Fruit fly (Drosophila melanogaster) whole organism, embryonic: ENCODE measurements around the gene CG34296.
A peak's percentile ranks its signal among the peaks of the same experiment; 100 is the strongest.

Source experiments
- ATbp ChIP-seq: fragments of 200-800 bp; sonication (Bioruptor generic); optimal IDR thresholded peaks from 2 replicates; lab custom pipeline; 2017; ENCODE audit warnings: missing biosample characterization, mild to moderate bottlenecking, missing genetic modification characterization, missing genetic modification reagents
- BtbVII ChIP-seq: fragments of 200-800 bp; sonication (Bioruptor generic); optimal IDR thresholded peaks from 3 replicates; lab custom pipeline; 2017; ENCODE audit warnings: missing biosample characterization, mild to moderate bottlenecking, missing genetic modification characterization
- CG10654 ChIP-seq: fragments of 200-800 bp; sonication (Bioruptor generic); optimal IDR thresholded peaks from 2 replicates; lab custom pipeline; 2016; ENCODE audit warnings: missing biosample characterization, missing genetic modification characterization
- CG11504 ChIP-seq: fragments of 200-800 bp; sonication (Bioruptor generic); optimal IDR thresholded peaks from 3 replicates; lab custom pipeline; 2019; ENCODE audit warnings: missing biosample characterization, mild to moderate bottlenecking, missing genetic modification characterization, moderate library complexity
- CG12071 ChIP-seq: fragments of 200-800 bp; sonication (Bioruptor generic); optimal IDR thresholded peaks from 3 replicates; lab custom pipeline; 2018; ENCODE audit warnings: missing biosample characterization, mild to moderate bottlenecking, missing genetic modification characterization
- CG12659 ChIP-seq: fragments of 200-800 bp; sonication (Bioruptor generic); optimal IDR thresholded peaks from 3 replicates; lab custom pipeline; 2017; ENCODE audit warnings: mild to moderate bottlenecking, missing biosample characterization, missing genetic modification reagents, missing genetic modification characterization
- CG12942 ChIP-seq: fragments of 200-800 bp; sonication (Bioruptor generic); optimal IDR thresholded peaks from 3 replicates; lab custom pipeline; 2016; ENCODE audit warnings: missing biosample characterization, missing genetic modification characterization
- CG13296 ChIP-seq: fragments of 200-800 bp; sonication (Bioruptor generic); optimal IDR thresholded peaks from 3 replicates; lab custom pipeline; 2018; ENCODE audit warnings: missing biosample characterization, mild to moderate bottlenecking, missing genetic modification characterization
- CG14667 ChIP-seq: fragments of 200-800 bp; sonication (Bioruptor generic); IDR thresholded peaks from 2 replicates; pipeline ENCODE4 v1.3.6; 2022; ENCODE audit warnings: missing biosample characterization, missing genetic modification characterization
- CG1792 ChIP-seq: fragments of 200-800 bp; sonication (Bioruptor generic); optimal IDR thresholded peaks from 2 replicates; lab custom pipeline; 2016; ENCODE audit warnings: missing biosample characterization, missing genetic modification characterization
- CG31388 ChIP-seq: fragments of 200-800 bp; sonication (Bioruptor generic); optimal IDR thresholded peaks from 2 replicates; lab custom pipeline; 2016; ENCODE audit warnings: missing biosample characterization, missing genetic modification characterization
- CG3726 ChIP-seq: fragments of 200-800 bp; sonication (Bioruptor generic); IDR thresholded peaks from 3 replicates; pipeline ENCODE4, ENCODE4 v1.3.6; 2022; ENCODE audit warnings: missing biosample characterization, missing genetic modification characterization
- CG5953 ChIP-seq: fragments of 200-800 bp; sonication (Bioruptor generic); IDR thresholded peaks from 2 replicates; pipeline ENCODE4 v1.3.6; 2022; ENCODE audit warnings: missing biosample characterization, missing genetic modification characterization
- CG6272 ChIP-seq: fragments of 200-800 bp; sonication (Bioruptor generic); IDR thresholded peaks from 2 replicates; pipeline ENCODE4 v1.3.6; 2022; ENCODE audit warnings: missing biosample characterization, missing genetic modification characterization
- CG7357 ChIP-seq: fragments of 200-800 bp; sonication (Bioruptor generic); IDR thresholded peaks from 3 replicates; pipeline ENCODE4 v1.3.6; 2022; ENCODE audit warnings: missing biosample characterization, missing genetic modification characterization
- CG7786 ChIP-seq: fragments of 200-800 bp; sonication (Bioruptor generic); optimal IDR thresholded peaks from 2 replicates; lab custom pipeline; 2016; ENCODE audit warnings: missing biosample characterization, missing genetic modification characterization
- CG8765 ChIP-seq: fragments of 200-800 bp; sonication (Bioruptor generic); IDR thresholded peaks from 2 replicates; pipeline ENCODE4 v1.3.6; 2022; ENCODE audit warnings: missing biosample characterization, missing genetic modification characterization
- CG9727 ChIP-seq: fragments of 200-800 bp; sonication (Bioruptor generic); optimal IDR thresholded peaks from 3 replicates; lab custom pipeline; 2017; ENCODE audit warnings: missing biosample characterization, mild to moderate bottlenecking, missing genetic modification characterization
- CG9876 ChIP-seq: fragments of 200-800 bp; sonication (Bioruptor generic); optimal IDR thresholded peaks from 2 replicates; lab custom pipeline; 2016; ENCODE audit warnings: missing biosample characterization, missing genetic modification characterization
- Dad ChIP-seq: fragments of 200-800 bp; sonication (Bioruptor generic); optimal IDR thresholded peaks from 3 replicates; lab custom pipeline; 2016; ENCODE audit warnings: missing biosample characterization, missing genetic modification characterization
- Deaf1 ChIP-seq: fragments of 200-800 bp; optimal IDR thresholded peaks from 3 replicates; lab custom pipeline; 2019; ENCODE audit warnings: missing biosample characterization, mild to moderate bottlenecking, missing genetic modification characterization, moderate library complexity
- ERR ChIP-seq: fragments of 200-800 bp; sonication (Bioruptor generic); optimal IDR thresholded peaks from 2 replicates; lab custom pipeline; 2016; ENCODE audit warnings: missing biosample characterization, missing genetic modification characterization
- Fer1 ChIP-seq: fragments of 200-800 bp; sonication (Bioruptor generic); optimal IDR thresholded peaks from 2 replicates; lab custom pipeline; 2017; ENCODE audit warnings: missing biosample characterization, mild to moderate bottlenecking, missing genetic modification characterization
- HmgD ChIP-seq: fragments of 200-800 bp; sonication (Bioruptor generic); optimal IDR thresholded peaks from 3 replicates; lab custom pipeline; 2016; ENCODE audit warnings: missing biosample characterization, missing genetic modification characterization
- Hmr ChIP-seq: fragments of 200-800 bp; sonication (Bioruptor generic); optimal IDR thresholded peaks from 3 replicates; lab custom pipeline; 2017; ENCODE audit warnings: mild to moderate bottlenecking, missing biosample characterization, missing genetic modification reagents, missing genetic modification characterization
- Lim3 ChIP-seq: fragments of 200-800 bp; sonication (Bioruptor generic); IDR thresholded peaks from 2 replicates; pipeline ENCODE4 v1.3.6; 2022; ENCODE audit warnings: missing biosample characterization, missing genetic modification characterization
- Mad ChIP-seq: fragments of 200-800 bp; sonication (Bioruptor generic); optimal IDR thresholded peaks from 2 replicates; lab custom pipeline; 2016; ENCODE audit warnings: missing biosample characterization, missing genetic modification characterization
- Max ChIP-seq: fragments of 200-800 bp; sonication (Bioruptor generic); optimal IDR thresholded peaks from 2 replicates; lab custom pipeline; 2016; ENCODE audit warnings: missing biosample characterization, mild to moderate bottlenecking, missing genetic modification characterization
- Sox102F ChIP-seq: fragments of 200-800 bp; sonication (Bioruptor generic); optimal IDR thresholded peaks from 2 replicates; lab custom pipeline; 2018; ENCODE audit warnings: missing biosample characterization, mild to moderate bottlenecking, missing genetic modification characterization, moderate library complexity
- Trl ChIP-seq, 3 experiments: fragments of >200 bp in 2 of 3; fragments of 200-800 bp in 1 of 3; sonication (Bioruptor generic) in 1 of 3; optimal IDR thresholded peaks; 2 replicates in 1 of 3; 3 replicates in 2 of 3; lab custom pipeline; 2016 to 2017; ENCODE audit warnings: missing biosample characterization in 1 of 3, missing genetic modification characterization in 1 of 3
- ab ChIP-seq: fragments of 200-800 bp; sonication (Bioruptor generic); optimal IDR thresholded peaks from 2 replicates; lab custom pipeline; 2016; ENCODE audit warnings: missing biosample characterization, missing genetic modification characterization
- ac ChIP-seq: fragments of 200-800 bp; sonication (Bioruptor generic); optimal IDR thresholded peaks from 3 replicates; lab custom pipeline; 2017; ENCODE audit warnings: missing biosample characterization, mild to moderate bottlenecking, missing genetic modification characterization
- bbx ChIP-seq: fragments of 200-800 bp; sonication (Bioruptor generic); IDR thresholded peaks from 2 replicates; pipeline ENCODE4 v1.3.6; 2022; ENCODE audit warnings: missing biosample characterization, missing genetic modification characterization; ENCODE audit not compliant: partially characterized antibody
- bsh ChIP-seq, 2 experiments: fragments of 200-800 bp; sonication (Bioruptor generic); optimal IDR thresholded peaks; 2 replicates each; lab custom pipeline; 2017 to 2018; ENCODE audit warnings: mild to moderate bottlenecking in 2 of 2, missing biosample characterization in 2 of 2, missing genetic modification characterization in 2 of 2, moderate library complexity in 1 of 2
- cato ChIP-seq: fragments of 200-800 bp; sonication (Bioruptor generic); optimal IDR thresholded peaks from 2 replicates; lab custom pipeline; 2016; ENCODE audit warnings: missing biosample characterization, missing genetic modification characterization, borderline replicate concordance
- chn ChIP-seq: fragments of 200-800 bp; sonication (Bioruptor generic); optimal IDR thresholded peaks from 2 replicates; lab custom pipeline; 2016; ENCODE audit warnings: missing biosample characterization, missing genetic modification characterization
- dmrt99B ChIP-seq: fragments of 200-800 bp; sonication (Bioruptor generic); optimal IDR thresholded peaks from 2 replicates; lab custom pipeline; 2018; ENCODE audit warnings: missing biosample characterization, mild to moderate bottlenecking, missing genetic modification characterization, moderate library complexity
- ewg ChIP-seq: fragments of 200-800 bp; sonication (Bioruptor generic); optimal IDR thresholded peaks from 3 replicates; lab custom pipeline; 2017; ENCODE audit warnings: mild to moderate bottlenecking, missing biosample characterization, missing genetic modification reagents, missing genetic modification characterization
- hkb ChIP-seq, 2 experiments: fragments of 200-800 bp in 1 of 2; fragments of >200 bp in 1 of 2; sonication (Bioruptor generic) in 1 of 2; IDR thresholded peaks in 1 of 2; optimal IDR thresholded peaks in 1 of 2; 2 replicates each; pipeline versions ENCODE4 v1.3.6 to Lab custom; 2017 to 2022; ENCODE audit warnings: missing biosample characterization in 1 of 2, missing genetic modification characterization in 1 of 2
- inv ChIP-seq: fragments of 200-800 bp; sonication (Bioruptor generic); IDR thresholded peaks from 2 replicates; pipeline ENCODE4 v1.3.6; 2022; ENCODE audit warnings: missing biosample characterization, missing genetic modification characterization; ENCODE audit not compliant: partially characterized antibody
- kah ChIP-seq: fragments of 200-800 bp; sonication (Bioruptor generic); optimal IDR thresholded peaks from 2 replicates; lab custom pipeline; 2018; ENCODE audit warnings: missing biosample characterization, mild to moderate bottlenecking, missing genetic modification characterization
- pfk ChIP-seq: fragments of 200-800 bp; sonication (Bioruptor generic); optimal IDR thresholded peaks from 2 replicates; lab custom pipeline; 2018; ENCODE audit warnings: missing biosample characterization, mild to moderate bottlenecking, missing genetic modification characterization, moderate library complexity
- pita ChIP-seq: fragments of 200-800 bp; sonication (Bioruptor generic); optimal IDR thresholded peaks from 2 replicates; lab custom pipeline; 2017; ENCODE audit warnings: missing biosample characterization, mild to moderate bottlenecking, missing genetic modification characterization
- ro ChIP-seq: fragments of 200-800 bp; sonication (Bioruptor generic); IDR thresholded peaks from 2 replicates; pipeline ENCODE4 v1.3.6; 2022; ENCODE audit warnings: missing biosample characterization, missing genetic modification characterization
- sens ChIP-seq: fragments of 200-800 bp; sonication (Bioruptor generic); peaks from one replicate; lab custom pipeline; 2016; ENCODE audit warnings: missing biosample characterization, missing genetic modification characterization
- sr ChIP-seq: fragments of 200-800 bp; sonication (Bioruptor generic); IDR thresholded peaks from 3 replicates; pipeline ENCODE4 v1.3.6; 2022; ENCODE audit warnings: missing biosample characterization, missing genetic modification characterization
- stc ChIP-seq: fragments of 200-800 bp; sonication (Bioruptor generic); IDR thresholded peaks from 2 replicates; pipeline ENCODE4 v1.3.6; 2022; ENCODE audit warnings: missing biosample characterization, missing genetic modification characterization
- stwl ChIP-seq: fragments of 200-800 bp; sonication (Bioruptor generic); optimal IDR thresholded peaks from 3 replicates; lab custom pipeline; 2018; ENCODE audit warnings: missing biosample characterization, mild to moderate bottlenecking, missing genetic modification characterization, moderate library complexity
- tx ChIP-seq: fragments of 200-800 bp; sonication (Bioruptor generic); optimal IDR thresholded peaks from 2 replicates; lab custom pipeline; 2016; ENCODE audit warnings: missing biosample characterization, missing genetic modification characterization
- unpg ChIP-seq: fragments of 200-800 bp; sonication (Bioruptor generic); optimal IDR thresholded peaks from 3 replicates; lab custom pipeline; 2018; ENCODE audit warnings: missing biosample characterization, mild to moderate bottlenecking, missing genetic modification characterization, moderate library complexity

Gene CG34296

dm6 chr3R:29757226-29757625, 34.9 kb downstream of the CG34296 start (continued):
- TF ChIP-seq cato (GFP tag; lab: Kevin White, UChicago): no peak
- peak; percentile 80 for TF ChIP-seq ATbp (GFP tag; lab: Kevin White, UChicago)
- TF ChIP-seq CG12659 (GFP tag; lab: Kevin White, UChicago): no peak
- peak; percentile 7 for TF ChIP-seq Fer1 (GFP tag; lab: Kevin White, UChicago)
- TF ChIP-seq Mad (GFP tag; lab: Kevin White, UChicago): no peak
- TF ChIP-seq ro: no peak
- TF ChIP-seq kah (GFP tag; lab: Kevin White, UChicago): no peak
- no peak for TF ChIP-seq ac
- TF ChIP-seq Trl (optimal IDR thresholded peaks at IDR 0.05; lab: Kevin White, UChicago): no peak
- peak; percentile 12 for TF ChIP-seq Trl (GFP tag; optimal IDR thresholded peaks at IDR 0.05; lab: Kevin White, UChicago)
- no peak for TF ChIP-seq HmgD (GFP tag; lab: Kevin White, UChicago)
- peak; percentile 68 for TF ChIP-seq CG1792 (GFP tag; lab: Kevin White, UChicago)
- TF ChIP-seq stwl (tag; lab: Kevin White, UChicago): no peak
- TF ChIP-seq Lim3 (GFP tag; lab: Robert Waterston, UW): no peak
- no peak for TF ChIP-seq hkb (optimal IDR thresholded peaks at IDR 0.05; lab: Kevin White, UChicago)
- TF ChIP-seq hkb (GFP tag; IDR thresholded peaks at IDR 0.05; lab: Robert Waterston, UW): 0 out of 2 replicates have a peak, but pooled peaks have one; percentile 31
- TF ChIP-seq ewg (GFP tag; lab: Kevin White, UChicago): no peak
- no peak for TF ChIP-seq CG31388 (GFP tag; lab: Kevin White, UChicago)
- no peak for TF ChIP-seq stc (GFP tag; lab: Robert Waterston, UW)
- no peak for TF ChIP-seq bbx (GFP tag; lab: Robert Waterston, UW)
- no peak for TF ChIP-seq CG9876 (GFP tag; lab: Kevin White, UChicago)
- TF ChIP-seq pfk (GFP tag; lab: Kevin White, UChicago): no peak
- TF ChIP-seq chn (GFP tag; lab: Kevin White, UChicago): no peak
- no peak for TF ChIP-seq CG10654
- TF ChIP-seq CG12071 (GFP tag; lab: Kevin White, UChicago): peak; percentile 71
- TF ChIP-seq CG7357 (GFP tag; lab: Robert Waterston, UW): no peak
- no peak for TF ChIP-seq sr (GFP tag; lab: Robert Waterston, UW)
- no peak for TF ChIP-seq CG6272 (GFP tag; lab: Robert Waterston, UW)
- peak; percentile 27 for TF ChIP-seq CG11504 (tag; lab: Kevin White, UChicago)
- peak; percentile 10 for TF ChIP-seq unpg
- TF ChIP-seq CG3726: 0 out of 3 replicates have a peak, but pooled peaks have one; percentile 30
- no peak for TF ChIP-seq pita (GFP tag; lab: Kevin White, UChicago)
- TF ChIP-seq CG9727 (GFP tag; lab: Kevin White, UChicago): no peak
- TF ChIP-seq CG8765 (GFP tag; lab: Robert Waterston, UW): no peak
- peak; percentile 0 for TF ChIP-seq dmrt99B (tag; lab: Kevin White, UChicago)
- TF ChIP-seq Deaf1: peak; percentile 0
- TF ChIP-seq CG7786 (GFP tag; lab: Kevin White, UChicago): no peak
- no peak for TF ChIP-seq Dad (GFP tag; lab: Kevin White, UChicago)
- peak; percentile 60; the same call in 1 of the 2 replicates for TF ChIP-seq CG5953 (GFP tag; lab: Robert Waterston, UW)
- no peak for TF ChIP-seq Max
- peak; percentile 7 for TF ChIP-seq Hmr
- no peak for TF ChIP-seq tx (GFP tag; lab: Kevin White, UChicago)
- TF ChIP-seq BtbVII (GFP tag; lab: Kevin White, UChicago): peak; percentile 15
- peak in 1 of 2 experiments; percentile 6 for TF ChIP-seq bsh (GFP tag; optimal IDR thresholded peaks at IDR 0.05; lab: Kevin White, UChicago)
- no peak for TF ChIP-seq ab (GFP tag; lab: Kevin White, UChicago)
- no peak for TF ChIP-seq ERR (GFP tag; lab: Kevin White, UChicago)
- peak; percentile 14 for TF ChIP-seq CG12942 (GFP tag; lab: Kevin White, UChicago)
- TF ChIP-seq CG13296 (GFP tag; lab: Kevin White, UChicago): peak; percentile 5
- no peak for TF ChIP-seq CG14667 (GFP tag; lab: Robert Waterston, UW)
- TF ChIP-seq sens: peak; percentile 73
- TF ChIP-seq Sox102F (GFP tag; lab: Kevin White, UChicago): peak; percentile 37
- TF ChIP-seq inv (GFP tag; lab: Robert Waterston, UW): no peak
